Worm (Caenorhabditis elegans) whole organism, L4 larva: ENCODE measurements around the gene tbc-7.
A peak's percentile ranks its signal among the peaks of the same experiment; 100 is the strongest.

ENCODE experiments used
- T26A8.4 ChIP-seq: fragments of 200-800 bp; sonication (Bioruptor generic); IDR thresholded peaks from 2 replicates; pipeline ENCODE4 v1.3.6; 2022; ENCODE audit warnings: missing genetic modification characterization, missing compliant biosample characterization
- Y5F2A.4 ChIP-seq: fragments of 200-800 bp; sonication (Bioruptor generic); optimal IDR thresholded peaks from 2 replicates; lab custom pipeline; 2018; ENCODE audit warnings: mild to moderate bottlenecking, missing genetic modification characterization, missing compliant biosample characterization
- aha-1 ChIP-seq: fragments of 150-350 bp; peaks from one replicate; lab custom pipeline; 2014; ENCODE audit warnings: missing biosample characterization, missing genetic modification characterization
- attf-4 ChIP-seq: sonication (generic microtip); optimal IDR thresholded peaks from 3 replicates; lab custom pipeline; 2017; ENCODE audit warnings: missing biosample characterization, missing genetic modification characterization
- ces-1 ChIP-seq: fragments of 150-350 bp; sonication (generic microtip); optimal IDR thresholded peaks from 4 replicates; lab custom pipeline; 2014; ENCODE audit warnings: missing biosample characterization, missing genetic modification reagents, missing genetic modification characterization
- daf-16 ChIP-seq, 3 experiments: sonication (generic microtip); optimal IDR thresholded peaks; 2 replicates each; lab custom pipeline; 2016 to 2017; ENCODE audit warnings: missing genetic modification characterization in 3 of 3, missing genetic modification reagents in 3 of 3, mild to moderate bottlenecking in 2 of 3, missing compliant biosample characterization in 2 of 3, missing biosample characterization in 1 of 3, moderate library complexity in 1 of 3
- dmd-8 ChIP-seq: fragments of 200-800 bp; sonication (Bioruptor generic); IDR thresholded peaks from 2 replicates; pipeline ENCODE4 v1.3.6; 2022; ENCODE audit warnings: missing genetic modification characterization, missing compliant biosample characterization
- dve-1 ChIP-seq: sonication (generic microtip); optimal IDR thresholded peaks from 2 replicates; lab custom pipeline; 2017; ENCODE audit warnings: antibody characterized with exemption, mild to moderate bottlenecking, missing genetic modification characterization, missing compliant biosample characterization; ENCODE audit not compliant: insufficient read depth
- hlh-11 ChIP-seq: fragments of 200-800 bp; sonication (Bioruptor generic); optimal IDR thresholded peaks from 2 replicates; lab custom pipeline; 2018; ENCODE audit warnings: mild to moderate bottlenecking, missing genetic modification characterization, missing compliant biosample characterization
- hmg-1.1 ChIP-seq: fragments of 200-800 bp; sonication (Bioruptor generic); IDR thresholded peaks from 2 replicates; pipeline ENCODE4 v1.3.6; 2022; ENCODE audit warnings: missing genetic modification reagents, missing genetic modification characterization, missing compliant biosample characterization
- mdt-29 ChIP-seq: fragments of 200-800 bp; sonication (Bioruptor generic); IDR thresholded peaks from 2 replicates; pipeline ENCODE4 v1.3.6; 2022; ENCODE audit warnings: missing genetic modification reagents, missing genetic modification characterization, missing compliant biosample characterization
- mxl-2 ChIP-seq: fragments of 200-800 bp; sonication (Bioruptor generic); conservative IDR thresholded peaks from 2 replicates; pipeline ENCODE4 v1.3.6; 2022; ENCODE audit warnings: missing genetic modification reagents, missing genetic modification characterization, missing compliant biosample characterization
- nhr-25 ChIP-seq: sonication (generic microtip); optimal IDR thresholded peaks from 2 replicates; lab custom pipeline; 2017; ENCODE audit warnings: missing genetic modification characterization, mild to moderate bottlenecking, missing compliant biosample characterization, antibody characterized with exemption, moderate library complexity, borderline replicate concordance; ENCODE audit not compliant: insufficient read depth
- nhr-28 ChIP-seq: fragments of 150-350 bp; optimal IDR thresholded peaks from 2 replicates; lab custom pipeline; 2014; ENCODE audit warnings: missing biosample characterization, missing genetic modification characterization
- nhr-6 ChIP-seq: fragments of 150-350 bp; optimal IDR thresholded peaks from 2 replicates; lab custom pipeline; 2014; ENCODE audit warnings: missing biosample characterization, missing genetic modification characterization
- nhr-77 ChIP-seq: fragments of 150-350 bp; optimal IDR thresholded peaks from 2 replicates; lab custom pipeline; 2014; ENCODE audit warnings: missing biosample characterization, missing genetic modification characterization
- pha-4 ChIP-seq, 2 experiments: fragments of 150-350 bp in 1 of 2; fragments of 200-800 bp in 1 of 2; sonication (Bioruptor generic) in 1 of 2; IDR thresholded peaks in 1 of 2; optimal IDR thresholded peaks in 1 of 2; 2 replicates each; pipeline versions ENCODE4 v1.3.6 to Lab custom; 2014 to 2022; ENCODE audit warnings: missing genetic modification characterization in 2 of 2, missing genetic modification reagents in 2 of 2, missing biosample characterization in 1 of 2, missing compliant biosample characterization in 1 of 2
- pqm-1 ChIP-seq: sonication (generic microtip); optimal IDR thresholded peaks from 2 replicates; lab custom pipeline; 2017; ENCODE audit warnings: missing biosample characterization, missing genetic modification characterization
- rbr-2 ChIP-seq: sonication (generic microtip); optimal IDR thresholded peaks from 2 replicates; lab custom pipeline; 2016; ENCODE audit warnings: missing genotype, missing genetic modification characterization, missing compliant biosample characterization
- tag-97 ChIP-seq: fragments of 200-800 bp; sonication (Bioruptor generic); IDR thresholded peaks from 2 replicates; pipeline ENCODE4 v1.3.6; 2022; ENCODE audit warnings: missing genetic modification characterization, missing compliant biosample characterization
- tra-1 ChIP-seq: fragments of 200-800 bp; sonication (Bioruptor generic); IDR thresholded peaks from 2 replicates; pipeline ENCODE4 v1.3.6; 2022; ENCODE audit warnings: missing genetic modification reagents, missing genetic modification characterization, missing compliant biosample characterization
- unc-130 ChIP-seq: sonication (generic microtip); optimal IDR thresholded peaks from 2 replicates; lab custom pipeline; 2016; ENCODE audit warnings: missing genetic modification reagents, missing genetic modification characterization, missing compliant biosample characterization
- unc-39 ChIP-seq: sonication (generic microtip); optimal IDR thresholded peaks from 2 replicates; lab custom pipeline; 2017; ENCODE audit warnings: missing biosample characterization, missing genetic modification characterization

Gene tbc-7

ce11 chrX:5122369-5122768 lies 11.7 kb upstream of the tbc-7 start (continued):
- TF ChIP-seq dve-1 (tag; lab: Kevin White, UChicago), result peak; percentile 59
- TF ChIP-seq mdt-29, result peak; percentile 84
- TF ChIP-seq tra-1 (GFP tag; lab: Robert Waterston, UW), result peak; percentile 78; the same call in 1 of the 2 replicates
- TF ChIP-seq aha-1 (tag; lab: Kevin White, UChicago), result peak; percentile 79
- TF ChIP-seq, all 104 proteins: peak for 14

DNA sequence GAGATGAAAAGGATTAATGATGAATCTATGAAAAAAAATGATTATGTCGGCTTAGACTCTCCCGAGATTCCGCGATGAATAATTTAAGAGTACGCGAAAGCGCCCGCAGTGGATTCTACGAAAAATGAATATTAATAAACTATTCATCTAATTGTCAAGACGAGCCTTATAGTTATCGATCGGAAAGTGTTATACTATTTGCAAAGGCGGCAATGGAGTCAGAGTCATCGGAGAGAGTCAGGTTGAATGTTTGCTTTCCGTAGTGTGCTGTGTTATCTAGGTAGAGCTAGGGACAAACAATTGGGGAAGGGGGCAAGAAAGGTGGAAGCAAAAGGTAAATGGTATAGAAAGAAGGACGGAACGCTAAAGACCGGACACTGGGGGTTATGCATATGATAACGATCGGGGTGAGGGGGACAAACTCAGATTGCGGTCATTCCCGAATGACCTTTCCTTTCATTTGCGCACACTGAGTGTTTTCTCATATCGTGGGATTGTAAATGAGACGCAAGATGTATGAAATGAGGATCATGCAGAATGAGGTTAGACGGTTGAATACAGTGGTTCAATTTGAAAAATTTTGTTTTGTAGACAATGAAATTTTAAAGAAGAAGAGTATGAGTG lies 11.2 kb upstream of the tbc-7 start:
- no peak for TF ChIP-seq pha-4 (GFP tag; IDR thresholded peaks at IDR 0.05; lab: Robert Waterston, UW)
- TF ChIP-seq pha-4 (tag; optimal IDR thresholded peaks at IDR 0.05; lab: Kevin White, UChicago), result peak; percentile 67
- TF ChIP-seq daf-16 (GFP tag; optimal IDR thresholded peaks at IDR 0.05; lab: Kevin White, UChicago), result no peak
- TF ChIP-seq daf-16 (tag; optimal IDR thresholded peaks at IDR 0.05; lab: Kevin White, UChicago), result peak; percentile 47
- peak; percentile 50; the same call in 1 of the 2 replicates for TF ChIP-seq hmg-1.1 (GFP tag; lab: Robert Waterston, UW)
- no peak for TF ChIP-seq unc-39
- TF ChIP-seq pqm-1 (tag; lab: Kevin White, UChicago), result peak; percentile 31
- TF ChIP-seq aha-1 (tag; lab: Kevin White, UChicago), result peak; percentile 81
- TF ChIP-seq nhr-28 (tag; lab: Kevin White, UChicago), result peak; percentile 36
- peak; percentile 17 for TF ChIP-seq rbr-2
- TF ChIP-seq nhr-25 (tag; lab: Kevin White, UChicago), result peak; percentile 29
- no peak for TF ChIP-seq mxl-2
- TF ChIP-seq nhr-6 (tag; lab: Kevin White, UChicago), result peak; percentile 2

ce11 chrX:5124288-5124687 lies 9.8 kb upstream of the tbc-7 start:
- TF ChIP-seq nhr-77 (tag; lab: Kevin White, UChicago), result no peak
- peak; percentile 6 for TF ChIP-seq nhr-25 (tag; lab: Kevin White, UChicago)
- no peak for TF ChIP-seq unc-130 (GFP tag; lab: Kevin White, UChicago)
- TF ChIP-seq, all 104 proteins: peak for 1

ce11 chrX:5129447-5129846 lies 4.6 kb upstream of the tbc-7 start:
- TF ChIP-seq nhr-28 (tag; lab: Kevin White, UChicago), result no peak
- peak; percentile 83 for TF ChIP-seq ces-1 (GFP tag; lab: Kevin White, UChicago)

DNA sequence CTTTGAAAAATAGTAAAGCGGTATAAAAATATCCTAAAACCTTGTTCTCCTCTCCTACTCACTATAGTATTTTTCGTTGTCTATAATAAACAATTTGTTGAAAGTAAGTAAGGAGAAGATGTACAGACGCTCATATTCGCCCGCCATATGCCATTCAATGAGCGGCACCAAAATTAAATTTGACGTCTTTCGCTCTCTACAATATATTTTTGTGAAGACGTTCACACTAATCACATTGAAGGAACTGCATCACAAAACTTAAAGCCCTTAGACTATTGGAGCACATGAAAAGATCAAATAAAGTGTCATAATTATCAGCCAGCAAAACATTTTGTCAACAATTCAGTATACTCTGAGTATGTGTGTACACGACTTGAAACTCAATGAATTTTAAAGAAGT lies 2.3 kb upstream of the tbc-7 start:
- TF ChIP-seq attf-4 (no peak), T26A8.4 (GFP tag; lab: Robert Waterston, UW) (no peak), dmd-8 (GFP tag; lab: Robert Waterston, UW) (no peak), tag-97 (GFP tag; lab: Robert Waterston, UW) (no peak)

ce11 chrX:5135548-5135947 lies 1.5 kb downstream of the tbc-7 start:
- peak; percentile 5 for TF ChIP-seq nhr-28 (tag; lab: Kevin White, UChicago)
- TF ChIP-seq hlh-11 (tag; lab: Kevin White, UChicago), result peak; percentile 9
- TF ChIP-seq tag-97 (GFP tag; lab: Robert Waterston, UW), result no peak
- peak; percentile 60 for TF ChIP-seq aha-1 (tag; lab: Kevin White, UChicago)

DNA sequence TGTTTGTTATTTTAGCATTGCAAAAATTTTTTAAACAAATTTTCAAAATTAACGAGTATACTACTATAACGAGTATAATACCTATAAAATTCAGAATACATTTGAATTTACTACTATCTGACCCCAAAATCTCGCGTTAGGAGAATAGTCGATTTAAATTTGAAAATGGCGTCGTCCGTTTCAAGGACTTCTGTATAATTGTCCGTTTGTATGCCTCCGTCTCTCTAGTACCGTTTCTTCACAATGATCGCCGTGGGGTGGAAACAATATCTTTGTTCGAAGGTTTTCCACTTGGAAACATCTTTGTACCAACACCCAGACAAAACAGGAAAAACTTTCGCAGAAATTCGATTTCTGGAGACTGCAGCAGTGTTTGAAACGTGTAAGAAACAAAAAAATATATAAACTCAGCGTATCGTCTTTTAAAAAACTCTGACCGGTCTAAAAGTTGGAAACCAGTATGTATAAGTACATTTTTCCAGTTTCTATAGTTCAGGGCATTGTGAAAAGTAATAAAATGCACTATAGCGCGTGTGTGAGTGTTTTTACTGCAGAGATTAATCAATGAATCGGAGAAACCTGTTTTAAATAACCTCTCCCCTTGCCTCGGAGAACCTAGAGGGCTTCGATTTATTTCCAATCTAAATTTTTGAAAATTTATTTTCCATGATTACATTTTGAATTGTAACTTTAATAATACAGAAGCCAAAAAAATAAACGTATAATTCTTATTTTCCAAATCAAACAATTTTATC lies 3.8 kb downstream of the tbc-7 start:
- peak; percentile 69 for TF ChIP-seq aha-1 (tag; lab: Kevin White, UChicago)
- TF ChIP-seq Y5F2A.4 (GFP tag; lab: Kevin White, UChicago), result no peak
- TF ChIP-seq, all 104 proteins: peak for 1
